Worm (Caenorhabditis elegans) whole organism, L4 larva: ENCODE results near the gene R160.13.

Experiments used
- F37D6.2 ChIP-seq: sonication (generic microtip); optimal IDR thresholded peaks from 2 replicates; lab custom pipeline; 2016; ENCODE audit warnings: mild to moderate bottlenecking, missing genetic modification characterization, missing compliant biosample characterization
- F44E2.7 ChIP-seq: fragments of 200-800 bp; sonication (Bioruptor generic); IDR thresholded peaks from 2 replicates; pipeline ENCODE4 v2.1.2; 2022; ENCODE audit warnings: missing genetic modification characterization, missing compliant biosample characterization
- T26A8.4 ChIP-seq: fragments of 200-800 bp; sonication (Bioruptor generic); IDR thresholded peaks from 2 replicates; pipeline ENCODE4 v1.3.6; 2022; ENCODE audit warnings: missing genetic modification characterization, missing compliant biosample characterization
- Y48G9A.11 ChIP-seq: fragments of 200-800 bp; sonication (Bioruptor generic); IDR thresholded peaks from 2 replicates; pipeline ENCODE4 v1.3.6; 2022; ENCODE audit warnings: missing genetic modification reagents, missing genetic modification characterization, missing compliant biosample characterization
- Y5F2A.4 ChIP-seq: fragments of 200-800 bp; sonication (Bioruptor generic); optimal IDR thresholded peaks from 2 replicates; lab custom pipeline; 2018; ENCODE audit warnings: mild to moderate bottlenecking, missing genetic modification characterization, missing compliant biosample characterization
- ZK337.2 ChIP-seq: fragments of 200-800 bp; sonication (Bioruptor generic); IDR thresholded peaks from 2 replicates; pipeline ENCODE4 v1.3.6; 2022; ENCODE audit warnings: missing genetic modification reagents, missing genetic modification characterization, missing compliant biosample characterization
- ZK546.5 ChIP-seq, 2 experiments: sonication (generic microtip); optimal IDR thresholded peaks; 2 replicates each; lab custom pipeline; 2017; ENCODE audit warnings: missing biosample characterization in 2 of 2, missing genetic modification characterization in 2 of 2
- aha-1 ChIP-seq: fragments of 150-350 bp; peaks from one replicate; lab custom pipeline; 2014; ENCODE audit warnings: missing biosample characterization, missing genetic modification characterization
- aly-2 ChIP-seq: sonication (generic microtip); optimal IDR thresholded peaks from 2 replicates; lab custom pipeline; 2018; ENCODE audit warnings: missing biosample characterization, missing genetic modification characterization
- ceh-20 ChIP-seq: fragments of 200-800 bp; sonication (Bioruptor generic); IDR thresholded peaks from 2 replicates; pipeline ENCODE4 v1.3.6; 2022; ENCODE audit warnings: missing genetic modification reagents, missing genetic modification characterization, missing compliant biosample characterization
- ces-1 ChIP-seq: fragments of 150-350 bp; sonication (generic microtip); optimal IDR thresholded peaks from 4 replicates; lab custom pipeline; 2014; ENCODE audit warnings: missing biosample characterization, missing genetic modification reagents, missing genetic modification characterization
- cey-2 ChIP-seq: sonication (generic microtip); optimal IDR thresholded peaks from 3 replicates; lab custom pipeline; 2017; ENCODE audit warnings: missing genetic modification characterization, mild to moderate bottlenecking, missing compliant biosample characterization, antibody characterized with exemption, borderline replicate concordance; ENCODE audit not compliant: insufficient read depth
- daf-8 ChIP-seq: fragments of 200-800 bp; sonication (Bioruptor generic); IDR thresholded peaks from 2 replicates; pipeline ENCODE4 v1.3.6; 2022; ENCODE audit warnings: missing genetic modification characterization, missing compliant biosample characterization
- dmd-6 ChIP-seq: fragments of 200-800 bp; sonication (Bioruptor generic); IDR thresholded peaks from 2 replicates; pipeline ENCODE4 v1.3.6; 2022; ENCODE audit warnings: missing genetic modification reagents, missing genetic modification characterization, missing compliant biosample characterization
- dpl-1 ChIP-seq: fragments of 150-350 bp; optimal IDR thresholded peaks from 2 replicates; lab custom pipeline; 2014; ENCODE audit warnings: missing biosample characterization, missing genetic modification reagents, missing genetic modification characterization
- duxl-1 ChIP-seq: sonication (generic microtip); optimal IDR thresholded peaks from 2 replicates; lab custom pipeline; 2016; ENCODE audit warnings: mild to moderate bottlenecking, missing genetic modification characterization, moderate library complexity, missing compliant biosample characterization; ENCODE audit not compliant: poor library complexity
- dve-1 ChIP-seq: sonication (generic microtip); optimal IDR thresholded peaks from 2 replicates; lab custom pipeline; 2017; ENCODE audit warnings: antibody characterized with exemption, mild to moderate bottlenecking, missing genetic modification characterization, missing compliant biosample characterization; ENCODE audit not compliant: insufficient read depth
- fos-1 ChIP-seq: fragments of 150-350 bp; optimal IDR thresholded peaks from 2 replicates; lab custom pipeline; 2014; ENCODE audit warnings: missing biosample characterization, missing genetic modification characterization
- gei-8 ChIP-seq: fragments of 200-800 bp; sonication (Bioruptor generic); optimal IDR thresholded peaks from 2 replicates; lab custom pipeline; 2018; ENCODE audit warnings: mild to moderate bottlenecking, missing genetic modification characterization, missing compliant biosample characterization
- hif-1 ChIP-seq, 2 experiments: sonication (generic microtip); optimal IDR thresholded peaks; 2 replicates each; lab custom pipeline; 2016 to 2017; ENCODE audit warnings: missing compliant biosample characterization in 2 of 2, missing genetic modification characterization in 2 of 2, missing genetic modification reagents in 2 of 2, missing genotype in 2 of 2, mild to moderate bottlenecking in 1 of 2
- hmg-1.1 ChIP-seq: fragments of 200-800 bp; sonication (Bioruptor generic); IDR thresholded peaks from 2 replicates; pipeline ENCODE4 v1.3.6; 2022; ENCODE audit warnings: missing genetic modification reagents, missing genetic modification characterization, missing compliant biosample characterization
- jun-1 ChIP-seq: fragments of 150-350 bp; optimal IDR thresholded peaks from 2 replicates; lab custom pipeline; 2014; ENCODE audit warnings: missing biosample characterization, missing genetic modification reagents, missing genetic modification characterization
- lin-29 ChIP-seq: fragments of 200-800 bp; sonication (Bioruptor generic); IDR thresholded peaks from 2 replicates; pipeline ENCODE4 v1.3.6; 2022; ENCODE audit warnings: missing genetic modification reagents, missing genetic modification characterization, missing compliant biosample characterization
- lir-3 ChIP-seq: sonication (generic microtip); optimal IDR thresholded peaks from 2 replicates; lab custom pipeline; 2016; ENCODE audit warnings: mild to moderate bottlenecking, missing genetic modification characterization, missing compliant biosample characterization
- madf-5 ChIP-seq, 2 experiments: fragments of 200-800 bp; sonication (Bioruptor generic); IDR thresholded peaks; 2 replicates each; pipeline ENCODE4 v1.3.6; 2022; ENCODE audit warnings: missing compliant biosample characterization in 2 of 2, missing genetic modification characterization in 2 of 2
- mdt-29 ChIP-seq: fragments of 200-800 bp; sonication (Bioruptor generic); IDR thresholded peaks from 2 replicates; pipeline ENCODE4 v1.3.6; 2022; ENCODE audit warnings: missing genetic modification reagents, missing genetic modification characterization, missing compliant biosample characterization
- mep-1 ChIP-seq: fragments of 150-350 bp; sonication (generic microtip); optimal IDR thresholded peaks from 3 replicates; lab custom pipeline; 2014; ENCODE audit warnings: missing biosample characterization, missing genetic modification characterization
- mxl-2 ChIP-seq: fragments of 200-800 bp; sonication (Bioruptor generic); conservative IDR thresholded peaks from 2 replicates; pipeline ENCODE4 v1.3.6; 2022; ENCODE audit warnings: missing genetic modification reagents, missing genetic modification characterization, missing compliant biosample characterization
- nhr-102 ChIP-seq: sonication (generic microtip); optimal IDR thresholded peaks from 2 replicates; lab custom pipeline; 2016; ENCODE audit warnings: mild to moderate bottlenecking, missing genetic modification characterization, moderate library complexity, missing compliant biosample characterization
- nhr-11 ChIP-seq: fragments of 150-350 bp; optimal IDR thresholded peaks from 2 replicates; lab custom pipeline; 2014; ENCODE audit warnings: missing biosample characterization, missing genetic modification characterization
- nhr-25 ChIP-seq: sonication (generic microtip); optimal IDR thresholded peaks from 2 replicates; lab custom pipeline; 2017; ENCODE audit warnings: missing genetic modification characterization, mild to moderate bottlenecking, missing compliant biosample characterization, antibody characterized with exemption, moderate library complexity, borderline replicate concordance; ENCODE audit not compliant: insufficient read depth
- nhr-28 ChIP-seq: fragments of 150-350 bp; optimal IDR thresholded peaks from 2 replicates; lab custom pipeline; 2014; ENCODE audit warnings: missing biosample characterization, missing genetic modification characterization
- nhr-41 ChIP-seq: fragments of 200-800 bp; sonication (Bioruptor generic); IDR thresholded peaks from 2 replicates; pipeline ENCODE4 v1.3.6; 2022; ENCODE audit warnings: missing genetic modification reagents, missing genetic modification characterization, missing compliant biosample characterization
- nhr-42 ChIP-seq: fragments of 200-800 bp; sonication (Bioruptor generic); IDR thresholded peaks from 2 replicates; pipeline ENCODE4 v1.3.6; 2022; ENCODE audit warnings: missing genetic modification characterization, missing compliant biosample characterization
- nhr-6 ChIP-seq: fragments of 150-350 bp; optimal IDR thresholded peaks from 2 replicates; lab custom pipeline; 2014; ENCODE audit warnings: missing biosample characterization, missing genetic modification characterization
- nhr-77 ChIP-seq: fragments of 150-350 bp; optimal IDR thresholded peaks from 2 replicates; lab custom pipeline; 2014; ENCODE audit warnings: missing biosample characterization, missing genetic modification characterization
- pha-4 ChIP-seq, 2 experiments: fragments of 150-350 bp in 1 of 2; fragments of 200-800 bp in 1 of 2; sonication (Bioruptor generic) in 1 of 2; IDR thresholded peaks in 1 of 2; optimal IDR thresholded peaks in 1 of 2; 2 replicates each; pipeline versions ENCODE4 v1.3.6 to Lab custom; 2014 to 2022; ENCODE audit warnings: missing genetic modification characterization in 2 of 2, missing genetic modification reagents in 2 of 2, missing biosample characterization in 1 of 2, missing compliant biosample characterization in 1 of 2
- php-3 ChIP-seq: fragments of 200-800 bp; sonication (Bioruptor generic); IDR thresholded peaks from 2 replicates; pipeline ENCODE4 v1.3.6; 2022; ENCODE audit warnings: missing genetic modification reagents, missing genetic modification characterization, missing compliant biosample characterization
- pqm-1 ChIP-seq: sonication (generic microtip); optimal IDR thresholded peaks from 2 replicates; lab custom pipeline; 2017; ENCODE audit warnings: missing biosample characterization, missing genetic modification characterization
- saeg-2 ChIP-seq: fragments of 200-800 bp; sonication (Bioruptor generic); IDR thresholded peaks from 2 replicates; pipeline ENCODE4 v1.3.6; 2022; ENCODE audit warnings: missing genetic modification reagents, missing genetic modification characterization, missing compliant biosample characterization
- spr-1 ChIP-seq: sonication (generic microtip); optimal IDR thresholded peaks from 2 replicates; lab custom pipeline; 2016; ENCODE audit warnings: mild to moderate bottlenecking, missing genetic modification characterization, missing compliant biosample characterization
- unc-39 ChIP-seq: sonication (generic microtip); optimal IDR thresholded peaks from 2 replicates; lab custom pipeline; 2017; ENCODE audit warnings: missing biosample characterization, missing genetic modification characterization
- unc-62 ChIP-seq, 3 experiments: fragments of 150-350 bp in 1 of 3; sonication (generic microtip); optimal IDR thresholded peaks in 2 of 3; peaks in 1 of 3; 1 replicate in 1 of 3; 2 replicates in 2 of 3; lab custom pipeline; 2014 to 2017; ENCODE audit warnings: missing biosample characterization in 3 of 3, missing genetic modification characterization in 3 of 3, missing genetic modification reagents in 3 of 3, missing genotype in 1 of 3
- zip-2 ChIP-seq: fragments of 150-350 bp; optimal IDR thresholded peaks from 2 replicates; lab custom pipeline; 2014; ENCODE audit warnings: missing biosample characterization, missing genetic modification characterization
- ztf-11 ChIP-seq: fragments of 150-350 bp; optimal IDR thresholded peaks from 2 replicates; lab custom pipeline; 2014; ENCODE audit warnings: missing biosample characterization, missing genetic modification characterization

R160.13 gene

ce11 chrX:4395073-4395850 is 23.9 kb upstream of the R160.13 start (continued):
- TF ChIP-seq ZK546.5 (tag; optimal IDR thresholded peaks at IDR 0.05; lab: Kevin White, UChicago) (no peak), nhr-41 (GFP tag; lab: Robert Waterston, UW) (no peak), ZK337.2 (GFP tag; lab: Robert Waterston, UW) (no peak), saeg-2 (GFP tag; lab: Robert Waterston, UW) (no peak), aly-2 (no peak), ztf-11 (tag; lab: Kevin White, UChicago) (no peak), nhr-6 (tag; lab: Kevin White, UChicago) (peak; percentile 84), jun-1 (tag; lab: Kevin White, UChicago) (peak; percentile 71), dmd-6 (peak; percentile 66), mxl-2 (GFP tag; lab: Robert Waterston, UW) (no peak), madf-5 (GFP tag; IDR thresholded peaks at IDR 0.05; lab: Robert Waterston, UW) (no peak), lir-3 (peak; percentile 21), mdt-29 (GFP tag; lab: Robert Waterston, UW) (no peak), unc-39 (tag; lab: Kevin White, UChicago) (no peak), aha-1 (no peak), pha-4 (GFP tag; IDR thresholded peaks at IDR 0.05; lab: Robert Waterston, UW) (peak; percentile 74; the same call in 1 of the 2 replicates), pha-4 (tag; optimal IDR thresholded peaks at IDR 0.05; lab: Kevin White, UChicago) (no peak), nhr-42 (GFP tag; lab: Robert Waterston, UW) (peak; percentile 86), fos-1 (tag; lab: Kevin White, UChicago) (no peak), nhr-77 (tag; lab: Kevin White, UChicago) (peak; percentile 95), nhr-11 (tag; lab: Kevin White, UChicago) (no peak), nhr-102 (tag; lab: Kevin White, UChicago) (no peak), F44E2.7 (GFP tag; lab: Robert Waterston, UW) (no peak), unc-62 (GFP tag; optimal IDR thresholded peaks at IDR 0.05 in 1 of 2; lab: Kevin White, UChicago) (peak in 1 of 2 experiments; percentile 67), unc-62 (tag; optimal IDR thresholded peaks at IDR 0.05; lab: Kevin White, UChicago) (no peak), gei-8 (GFP tag; lab: Kevin White, UChicago) (no peak), php-3 (peak; percentile 60; the same call in 1 of the 2 replicates), F37D6.2 (tag; lab: Kevin White, UChicago) (peak; percentile 58), zip-2 (tag; lab: Kevin White, UChicago) (peak; percentile 64), T26A8.4 (GFP tag; lab: Robert Waterston, UW) (no peak), spr-1 (tag; lab: Kevin White, UChicago) (peak; percentile 84), mep-1 (tag; lab: Kevin White, UChicago) (peak; percentile 91), cey-2 (tag; lab: Kevin White, UChicago) (no peak), ces-1 (GFP tag; lab: Kevin White, UChicago) (no peak), dve-1 (tag; lab: Kevin White, UChicago) (peak; percentile 94), hmg-1.1 (GFP tag; lab: Robert Waterston, UW) (peak; percentile 96), nhr-28 (peak; percentile 69)
- TF ChIP-seq, all 104 proteins: peak for 44

ce11 chrX:4394505-4394904 is 23.2 kb upstream of the R160.13 start:
- 0 out of 2 replicates have a peak, but pooled peaks have one; percentile 21 for TF ChIP-seq Y48G9A.11
- TF ChIP-seq, all 104 proteins: peak for 1; not testable (repeated sequence) for 103

- TF ChIP-seq pqm-1 (no peak), spr-1 (tag; lab: Kevin White, UChicago) (no peak), nhr-77 (tag; lab: Kevin White, UChicago) (no peak), daf-8 (GFP tag; lab: Robert Waterston, UW) (no peak), dpl-1 (no peak), nhr-25 (tag; lab: Kevin White, UChicago) (no peak), hif-1 (tag; optimal IDR thresholded peaks at IDR 0.05; lab: Kevin White, UChicago) (no peak), ceh-20 (GFP tag; lab: Robert Waterston, UW) (no peak), duxl-1 (tag; lab: Kevin White, UChicago) (no peak), pha-4 (GFP tag; IDR thresholded peaks at IDR 0.05; lab: Robert Waterston, UW) (no peak), pha-4 (tag; optimal IDR thresholded peaks at IDR 0.05; lab: Kevin White, UChicago) (no peak), aha-1 (peak; percentile 81), hmg-1.1 (GFP tag; lab: Robert Waterston, UW) (0 out of 2 replicates have a peak, but pooled peaks have one; percentile 19), lin-29 (GFP tag; lab: Robert Waterston, UW) (no peak), mxl-2 (GFP tag; lab: Robert Waterston, UW) (no peak), Y5F2A.4 (GFP tag; lab: Kevin White, UChicago) (no peak)
Observed at ce11 chrX:4391680-4392079, 20.4 kb upstream of the R160.13 start.
